Worm (Caenorhabditis elegans): ENCODE results near the gene sptl-3.

DNA sequence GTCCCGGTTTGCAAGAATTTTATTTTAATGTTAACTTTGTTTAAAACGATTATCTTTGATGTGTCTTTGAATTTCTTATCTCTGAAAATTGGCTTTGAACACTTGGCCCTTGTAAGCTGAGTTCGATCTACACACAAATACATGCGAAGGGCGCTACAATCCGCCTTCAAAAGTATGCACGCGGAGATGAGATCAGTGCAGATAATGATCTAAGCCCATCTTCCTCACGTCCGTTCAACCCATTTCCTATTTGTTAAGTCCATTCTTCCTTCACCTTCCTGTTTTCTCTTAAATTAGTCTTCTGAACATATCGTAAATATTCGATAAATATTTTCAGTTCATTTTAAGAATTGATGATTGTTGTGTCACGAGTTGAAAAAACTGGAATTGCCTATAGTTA, 26.8 kb upstream of the sptl-3 start, which contains the start of gene nhr-175:
- TF ChIP-seq nhr-12 (tag; optimal IDR thresholded peaks at IDR 0.05) = no peak
- TF ChIP-seq sptf-1 (tag; optimal IDR thresholded peaks at IDR 0.05) = no peak
- no peak for TF ChIP-seq pha-4 (tag; optimal IDR thresholded peaks at IDR 0.05)
- TF ChIP-seq mep-1 (tag; optimal IDR thresholded peaks at IDR 0.05) = no peak
- no peak for TF ChIP-seq zip-8 (tag; optimal IDR thresholded peaks at IDR 0.05)
- no peak for TF ChIP-seq snpc-4 (tag; optimal IDR thresholded peaks at IDR 0.05)
- TF ChIP-seq elt-3 (tag; optimal IDR thresholded peaks at IDR 0.05) = no peak
- TF ChIP-seq lsy-2 (tag; optimal IDR thresholded peaks at IDR 0.05) = no peak
- TF ChIP-seq ztf-11 (tag; optimal IDR thresholded peaks at IDR 0.05) = no peak
- no peak for TF ChIP-seq lin-13 (tag; optimal IDR thresholded peaks at IDR 0.05)
- no peak for TF ChIP-seq blmp-1 (tag; optimal IDR thresholded peaks at IDR 0.05)
- no peak for TF ChIP-seq nhr-76 (tag; optimal IDR thresholded peaks at IDR 0.05)
- TF ChIP-seq ceh-39 (tag; optimal IDR thresholded peaks at IDR 0.05) = no peak
